Worm (Caenorhabditis elegans) whole organism, L4 larva: ENCODE data around the gene math-4.

Experiments used
- D1046.2 ChIP-seq: fragments of 200-800 bp; sonication (Bioruptor generic); IDR thresholded peaks from 2 replicates; pipeline ENCODE4 v1.3.6; 2022; ENCODE audit warnings: missing genetic modification characterization, missing compliant biosample characterization
- F10B5.3 ChIP-seq: sonication (generic microtip); optimal IDR thresholded peaks from 2 replicates; lab custom pipeline; 2016; ENCODE audit warnings: mild to moderate bottlenecking, missing genetic modification characterization, missing compliant biosample characterization
- F26F4.8 ChIP-seq: fragments of 200-800 bp; sonication (Bioruptor generic); conservative IDR thresholded peaks from 2 replicates; pipeline ENCODE4 v1.3.6; 2022; ENCODE audit warnings: missing genetic modification characterization, missing compliant biosample characterization
- F44E2.7 ChIP-seq: fragments of 200-800 bp; sonication (Bioruptor generic); IDR thresholded peaks from 2 replicates; pipeline ENCODE4 v2.1.2; 2022; ENCODE audit warnings: missing genetic modification characterization, missing compliant biosample characterization
- T20F7.1 ChIP-seq: fragments of 200-800 bp; sonication (Bioruptor generic); optimal IDR thresholded peaks from 2 replicates; lab custom pipeline; 2018; ENCODE audit warnings: mild to moderate bottlenecking, missing genetic modification characterization, missing compliant biosample characterization
- T26A8.4 ChIP-seq: fragments of 200-800 bp; sonication (Bioruptor generic); IDR thresholded peaks from 2 replicates; pipeline ENCODE4 v1.3.6; 2022; ENCODE audit warnings: missing genetic modification characterization, missing compliant biosample characterization
- Y105C5A.15 ChIP-seq: fragments of 200-800 bp; sonication (Bioruptor generic); IDR thresholded peaks from 2 replicates; pipeline ENCODE4 v1.3.6; 2022; ENCODE audit warnings: missing genetic modification characterization, missing compliant biosample characterization
- Y48G9A.11 ChIP-seq: fragments of 200-800 bp; sonication (Bioruptor generic); IDR thresholded peaks from 2 replicates; pipeline ENCODE4 v1.3.6; 2022; ENCODE audit warnings: missing genetic modification reagents, missing genetic modification characterization, missing compliant biosample characterization
- Y5F2A.4 ChIP-seq: fragments of 200-800 bp; sonication (Bioruptor generic); optimal IDR thresholded peaks from 2 replicates; lab custom pipeline; 2018; ENCODE audit warnings: mild to moderate bottlenecking, missing genetic modification characterization, missing compliant biosample characterization
- Y75B8A.6 ChIP-seq: fragments of 200-800 bp; sonication (Bioruptor generic); IDR thresholded peaks from 2 replicates; pipeline ENCODE4 v1.3.6; 2022; ENCODE audit warnings: missing genetic modification reagents, missing genetic modification characterization, missing compliant biosample characterization
- ZK337.2 ChIP-seq: fragments of 200-800 bp; sonication (Bioruptor generic); IDR thresholded peaks from 2 replicates; pipeline ENCODE4 v1.3.6; 2022; ENCODE audit warnings: missing genetic modification reagents, missing genetic modification characterization, missing compliant biosample characterization
- ZK546.5 ChIP-seq, 2 experiments: sonication (generic microtip); optimal IDR thresholded peaks; 2 replicates each; lab custom pipeline; 2017; ENCODE audit warnings: missing biosample characterization in 2 of 2, missing genetic modification characterization in 2 of 2
- aha-1 ChIP-seq: fragments of 150-350 bp; peaks from one replicate; lab custom pipeline; 2014; ENCODE audit warnings: missing biosample characterization, missing genetic modification characterization
- aly-2 ChIP-seq: sonication (generic microtip); optimal IDR thresholded peaks from 2 replicates; lab custom pipeline; 2018; ENCODE audit warnings: missing biosample characterization, missing genetic modification characterization
- ama-1 ChIP-seq: fragments of 150-350 bp; optimal IDR thresholded peaks from 2 replicates; lab custom pipeline; 2014; ENCODE audit warnings: inconsistent platforms, mixed read lengths
- attf-4 ChIP-seq: sonication (generic microtip); optimal IDR thresholded peaks from 3 replicates; lab custom pipeline; 2017; ENCODE audit warnings: missing biosample characterization, missing genetic modification characterization
- ceh-20 ChIP-seq: fragments of 200-800 bp; sonication (Bioruptor generic); IDR thresholded peaks from 2 replicates; pipeline ENCODE4 v1.3.6; 2022; ENCODE audit warnings: missing genetic modification reagents, missing genetic modification characterization, missing compliant biosample characterization
- ceh-44 ChIP-seq: fragments of 200-800 bp; sonication (Bioruptor generic); IDR thresholded peaks from 2 replicates; pipeline ENCODE4 v1.3.6; 2022; ENCODE audit warnings: missing genetic modification reagents, missing genetic modification characterization, missing compliant biosample characterization
- ceh-62 ChIP-seq: sonication (generic microtip); optimal IDR thresholded peaks from 2 replicates; lab custom pipeline; 2017; ENCODE audit warnings: missing biosample characterization, missing genetic modification characterization
- cey-2 ChIP-seq: sonication (generic microtip); optimal IDR thresholded peaks from 3 replicates; lab custom pipeline; 2017; ENCODE audit warnings: missing genetic modification characterization, mild to moderate bottlenecking, missing compliant biosample characterization, antibody characterized with exemption, borderline replicate concordance; ENCODE audit not compliant: insufficient read depth
- ctbp-1 ChIP-seq: fragments of 200-800 bp; sonication (Bioruptor generic); IDR thresholded peaks from 2 replicates; pipeline ENCODE4 v1.3.6; 2022; ENCODE audit warnings: missing genetic modification reagents, missing genetic modification characterization, missing compliant biosample characterization
- daf-12 ChIP-seq: fragments of 150-350 bp; optimal IDR thresholded peaks from 2 replicates; lab custom pipeline; 2014; ENCODE audit warnings: missing biosample characterization, missing genetic modification reagents, missing genetic modification characterization
- dmd-8 ChIP-seq: fragments of 200-800 bp; sonication (Bioruptor generic); IDR thresholded peaks from 2 replicates; pipeline ENCODE4 v1.3.6; 2022; ENCODE audit warnings: missing genetic modification characterization, missing compliant biosample characterization
- duxl-1 ChIP-seq: sonication (generic microtip); optimal IDR thresholded peaks from 2 replicates; lab custom pipeline; 2016; ENCODE audit warnings: mild to moderate bottlenecking, missing genetic modification characterization, moderate library complexity, missing compliant biosample characterization; ENCODE audit not compliant: poor library complexity
- egl-27 ChIP-seq: sonication (generic microtip); optimal IDR thresholded peaks from 3 replicates; lab custom pipeline; 2017; ENCODE audit warnings: missing biosample characterization, missing genetic modification reagents, missing genetic modification characterization
- fkh-10 ChIP-seq: fragments of 150-350 bp; optimal IDR thresholded peaks from 2 replicates; lab custom pipeline; 2014; ENCODE audit warnings: missing biosample characterization, missing genetic modification reagents, missing genetic modification characterization
- hlh-11 ChIP-seq: fragments of 200-800 bp; sonication (Bioruptor generic); optimal IDR thresholded peaks from 2 replicates; lab custom pipeline; 2018; ENCODE audit warnings: mild to moderate bottlenecking, missing genetic modification characterization, missing compliant biosample characterization
- hlh-30 ChIP-seq: sonication (generic microtip); optimal IDR thresholded peaks from 2 replicates; lab custom pipeline; 2017; ENCODE audit warnings: antibody characterized with exemption, mild to moderate bottlenecking, missing genetic modification characterization, missing compliant biosample characterization; ENCODE audit not compliant: insufficient read depth
- hmg-1.1 ChIP-seq: fragments of 200-800 bp; sonication (Bioruptor generic); IDR thresholded peaks from 2 replicates; pipeline ENCODE4 v1.3.6; 2022; ENCODE audit warnings: missing genetic modification reagents, missing genetic modification characterization, missing compliant biosample characterization
- lin-13 ChIP-seq: fragments of 150-350 bp; optimal IDR thresholded peaks from 2 replicates; lab custom pipeline; 2014; ENCODE audit warnings: missing biosample characterization, missing genetic modification reagents, missing genetic modification characterization
- lin-39 ChIP-seq: fragments of 150-350 bp; optimal IDR thresholded peaks from 2 replicates; lab custom pipeline; 2014; ENCODE audit warnings: missing biosample characterization, missing genetic modification reagents, missing genetic modification characterization
- mxl-2 ChIP-seq: fragments of 200-800 bp; sonication (Bioruptor generic); conservative IDR thresholded peaks from 2 replicates; pipeline ENCODE4 v1.3.6; 2022; ENCODE audit warnings: missing genetic modification reagents, missing genetic modification characterization, missing compliant biosample characterization
- nhr-10 ChIP-seq: fragments of 150-350 bp; optimal IDR thresholded peaks from 2 replicates; lab custom pipeline; 2014; ENCODE audit warnings: missing biosample characterization, missing genetic modification characterization
- nhr-237 ChIP-seq: sonication (generic microtip); optimal IDR thresholded peaks from 2 replicates; lab custom pipeline; 2017; ENCODE audit warnings: missing biosample characterization, missing genetic modification characterization
- nhr-28 ChIP-seq: fragments of 150-350 bp; optimal IDR thresholded peaks from 2 replicates; lab custom pipeline; 2014; ENCODE audit warnings: missing biosample characterization, missing genetic modification characterization
- nhr-48 ChIP-seq: sonication (generic microtip); optimal IDR thresholded peaks from 2 replicates; lab custom pipeline; 2016; ENCODE audit warnings: mild to moderate bottlenecking, missing genetic modification characterization, missing compliant biosample characterization
- nhr-77 ChIP-seq: fragments of 150-350 bp; optimal IDR thresholded peaks from 2 replicates; lab custom pipeline; 2014; ENCODE audit warnings: missing biosample characterization, missing genetic modification characterization
- php-3 ChIP-seq: fragments of 200-800 bp; sonication (Bioruptor generic); IDR thresholded peaks from 2 replicates; pipeline ENCODE4 v1.3.6; 2022; ENCODE audit warnings: missing genetic modification reagents, missing genetic modification characterization, missing compliant biosample characterization
- snpc-4 ChIP-seq: fragments of 150-350 bp; optimal IDR thresholded peaks from 2 replicates; lab custom pipeline; 2014; ENCODE audit warnings: missing biosample characterization, missing genetic modification characterization
- tra-1 ChIP-seq: fragments of 200-800 bp; sonication (Bioruptor generic); IDR thresholded peaks from 2 replicates; pipeline ENCODE4 v1.3.6; 2022; ENCODE audit warnings: missing genetic modification reagents, missing genetic modification characterization, missing compliant biosample characterization
- unc-130 ChIP-seq: sonication (generic microtip); optimal IDR thresholded peaks from 2 replicates; lab custom pipeline; 2016; ENCODE audit warnings: missing genetic modification reagents, missing genetic modification characterization, missing compliant biosample characterization
- unc-62 ChIP-seq, 3 experiments: fragments of 150-350 bp in 1 of 3; sonication (generic microtip); optimal IDR thresholded peaks in 2 of 3; peaks in 1 of 3; 1 replicate in 1 of 3; 2 replicates in 2 of 3; lab custom pipeline; 2014 to 2017; ENCODE audit warnings: missing biosample characterization in 3 of 3, missing genetic modification characterization in 3 of 3, missing genetic modification reagents in 3 of 3, missing genotype in 1 of 3
- vab-7 ChIP-seq: fragments of 200-800 bp; sonication (Bioruptor generic); IDR thresholded peaks from 2 replicates; pipeline ENCODE4 v1.3.6; 2022; ENCODE audit warnings: missing genetic modification reagents, missing genetic modification characterization, missing compliant biosample characterization
- zag-1 ChIP-seq: fragments of 150-350 bp; optimal IDR thresholded peaks from 2 replicates; lab custom pipeline; 2014; ENCODE audit warnings: missing biosample characterization, missing genetic modification characterization
- zfp-3 ChIP-seq: fragments of 200-800 bp; sonication (Bioruptor generic); conservative IDR thresholded peaks from 2 replicates; pipeline ENCODE4 v1.3.6; 2022; ENCODE audit warnings: missing genetic modification reagents, missing genetic modification characterization, missing compliant biosample characterization
- zip-2 ChIP-seq: fragments of 150-350 bp; optimal IDR thresholded peaks from 2 replicates; lab custom pipeline; 2014; ENCODE audit warnings: missing biosample characterization, missing genetic modification characterization

Gene math-4

ce11 chrII:1742535-1742934 is 39.8 kb downstream of the math-4 start, which contains the start of gene F36H5.12:
Gene F36H5.12, plus strand, starts transcription at chrII:1742835.
- TF ChIP-seq duxl-1 (tag; lab: Kevin White, UChicago) (no peak), F44E2.7 (no peak), attf-4 (tag; lab: Kevin White, UChicago) (no peak), mxl-2 (GFP tag; lab: Robert Waterston, UW) (no peak), T26A8.4 (GFP tag; lab: Robert Waterston, UW) (no peak), php-3 (GFP tag; lab: Robert Waterston, UW) (no peak), tra-1 (no peak), vab-7 (GFP tag; lab: Robert Waterston, UW) (no peak), nhr-48 (tag; lab: Kevin White, UChicago) (no peak), ceh-44 (no peak), Y105C5A.15 (GFP tag; lab: Robert Waterston, UW) (no peak), F10B5.3 (no peak), egl-27 (tag; lab: Kevin White, UChicago) (no peak), nhr-237 (no peak), cey-2 (tag; lab: Kevin White, UChicago) (no peak), unc-62 (GFP tag; optimal IDR thresholded peaks at IDR 0.05 in 1 of 2; lab: Kevin White, UChicago) (no peak), unc-62 (tag; optimal IDR thresholded peaks at IDR 0.05; lab: Kevin White, UChicago) (no peak), ctbp-1 (GFP tag; lab: Robert Waterston, UW) (no peak), hmg-1.1 (GFP tag; lab: Robert Waterston, UW) (no peak)

- TF ChIP-seq Y5F2A.4: no peak
- TF ChIP-seq nhr-77 (tag; lab: Kevin White, UChicago): no peak
- no peak for TF ChIP-seq Y75B8A.6 (GFP tag; lab: Robert Waterston, UW)
- no peak for TF ChIP-seq ZK337.2 (GFP tag; lab: Robert Waterston, UW)
- no peak for TF ChIP-seq daf-12 (tag; lab: Kevin White, UChicago)
- no peak for TF ChIP-seq ctbp-1 (GFP tag; lab: Robert Waterston, UW)
- no peak for TF ChIP-seq ceh-20 (GFP tag; lab: Robert Waterston, UW)
- TF ChIP-seq ceh-62 (tag; lab: Kevin White, UChicago): no peak
- TF ChIP-seq Y105C5A.15 (GFP tag; lab: Robert Waterston, UW): no peak
- TF ChIP-seq Y48G9A.11 (GFP tag; lab: Robert Waterston, UW): no peak
- TF ChIP-seq ZK546.5 (tag; optimal IDR thresholded peaks at IDR 0.05; lab: Kevin White, UChicago): no peak
- TF ChIP-seq attf-4 (tag; lab: Kevin White, UChicago): no peak
- no peak for TF ChIP-seq nhr-10 (tag; lab: Kevin White, UChicago)
- TF ChIP-seq ama-1 (lab: Kevin White, UChicago): no peak
- TF ChIP-seq D1046.2 (GFP tag; lab: Robert Waterston, UW): no peak
- TF ChIP-seq nhr-48 (tag; lab: Kevin White, UChicago): no peak
- TF ChIP-seq hlh-30: no peak
These were observed 41.1 kb downstream of the math-4 start, which contains the start of gene K07G6.1 for ce11 chrII:1741248-1741647. Gene K07G6.1, plus strand, starts transcription at chrII:1741548.

DNA sequence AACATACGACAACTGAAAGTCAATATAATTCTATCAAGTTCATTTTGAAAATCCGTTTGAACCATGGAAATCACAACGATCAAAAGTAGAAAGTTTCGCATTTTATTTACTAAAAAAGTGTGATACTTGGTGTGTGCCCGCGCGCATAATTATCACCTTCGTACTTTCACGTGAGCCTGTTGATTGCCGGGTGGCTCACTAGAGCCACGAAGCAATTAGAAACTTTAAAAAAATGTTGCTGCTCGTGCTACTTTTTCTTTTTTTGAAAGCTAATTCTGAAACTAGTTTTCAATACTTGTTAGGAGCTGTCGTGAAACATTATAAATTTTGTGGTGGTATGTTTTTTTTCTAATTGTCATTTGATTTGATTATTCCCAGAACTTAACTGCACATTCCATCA is 43.5 kb downstream of the math-4 start, which contains the start of the genes irld-9 and irld-33:
irld-9 (minus strand) TSS at position 101 of the 400 bp plus-strand sequence.
irld-33 (plus strand) TSS at position 209 of the 400 bp plus-strand sequence.
- TF ChIP-seq duxl-1 (tag; lab: Kevin White, UChicago): no peak
- TF ChIP-seq aha-1 (tag; lab: Kevin White, UChicago): peak; percentile 68
- no peak for TF ChIP-seq mxl-2 (GFP tag; lab: Robert Waterston, UW)

ce11 chrII:1736353-1736752 is 46.0 kb downstream of the math-4 start, which contains the start of gene ceh-83:
Gene ceh-83, minus strand, starts transcription at chrII:1736533.
- TF ChIP-seq php-3 (GFP tag; lab: Robert Waterston, UW) (no peak), aha-1 (tag; lab: Kevin White, UChicago) (no peak), lin-39 (tag; lab: Kevin White, UChicago) (no peak), duxl-1 (tag; lab: Kevin White, UChicago) (peak; percentile 98), unc-130 (no peak), zag-1 (no peak), aly-2 (tag; lab: Kevin White, UChicago) (no peak), unc-62 (GFP tag; optimal IDR thresholded peaks at IDR 0.05 in 1 of 2; lab: Kevin White, UChicago) (peak in 1 of 2 experiments; percentile 34), unc-62 (tag; optimal IDR thresholded peaks at IDR 0.05; lab: Kevin White, UChicago) (no peak), fkh-10 (GFP tag; lab: Kevin White, UChicago) (no peak), dmd-8 (GFP tag; lab: Robert Waterston, UW) (no peak), zfp-3 (GFP tag; lab: Robert Waterston, UW) (no peak), snpc-4 (tag; lab: Kevin White, UChicago) (no peak), nhr-28 (tag; lab: Kevin White, UChicago) (peak; percentile 13), hlh-11 (tag; lab: Kevin White, UChicago) (peak; percentile 50), T20F7.1 (no peak), F26F4.8 (GFP tag; lab: Robert Waterston, UW) (no peak), lin-13 (GFP tag; lab: Kevin White, UChicago) (no peak), zip-2 (tag; lab: Kevin White, UChicago) (no peak)
